Worm (Caenorhabditis elegans) whole organism, L1 larva: ENCODE results near the gene F58B6.1.

ENCODE experiments used
- dsc-1 ChIP-seq: sonication (generic microtip); optimal IDR thresholded peaks from 2 replicates; lab custom pipeline; 2016; ENCODE audit warnings: mild to moderate bottlenecking, missing genetic modification characterization, missing compliant biosample characterization
- lin-13 ChIP-seq: fragments of 150-350 bp; optimal IDR thresholded peaks from 2 replicates; lab custom pipeline; 2014; ENCODE audit warnings: missing biosample characterization, missing genetic modification reagents, missing genetic modification characterization
- lin-39 ChIP-seq: fragments of 150-350 bp; optimal IDR thresholded peaks from 2 replicates; lab custom pipeline; 2014; ENCODE audit warnings: missing biosample characterization, missing genetic modification reagents, missing genetic modification characterization
- nhr-77 ChIP-seq: fragments of 150-350 bp; optimal IDR thresholded peaks from 2 replicates; lab custom pipeline; 2014; ENCODE audit warnings: missing biosample characterization, missing genetic modification characterization

DNA sequence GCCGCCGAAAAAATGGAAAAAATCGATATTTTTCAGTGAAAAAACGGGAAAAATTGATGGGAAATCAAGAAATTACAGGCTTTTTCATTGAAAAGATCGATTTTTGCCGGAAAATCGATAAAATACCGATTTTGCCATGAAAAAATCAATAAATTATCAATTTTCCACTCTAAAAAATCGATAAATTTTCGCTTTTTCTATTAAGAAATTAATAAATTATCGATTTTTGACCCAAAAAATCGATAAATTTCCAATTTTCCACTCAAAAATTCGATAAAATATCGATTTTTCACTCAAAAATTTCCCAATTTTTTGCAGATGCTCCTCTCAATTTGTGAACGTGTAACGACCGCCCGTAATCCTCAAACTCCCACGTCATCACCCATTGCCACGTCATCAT is 21.3 kb downstream of the F58B6.1 start:
- TF ChIP-seq dsc-1 (tag; lab: Kevin White, UChicago) (no peak), lin-39 (tag; lab: Kevin White, UChicago) (no peak), lin-13 (no peak), nhr-77 (no peak)
